Worm (Caenorhabditis elegans) whole organism, L1 larva: ENCODE data around the gene R05H10.3.

Source experiments
- C04F5.9 ChIP-seq: sonication (generic microtip); optimal IDR thresholded peaks from 2 replicates; lab custom pipeline; 2016; ENCODE audit warnings: missing genetic modification characterization, missing compliant biosample characterization
- dpl-1 ChIP-seq, 3 experiments: fragments of 150-350 bp in 2 of 3; sonication (generic microtip) in 1 of 3; optimal IDR thresholded peaks; 2 replicates each; lab custom pipeline; 2014 to 2017; ENCODE audit warnings: missing biosample characterization in 3 of 3, missing genetic modification characterization in 3 of 3, missing genetic modification reagents in 3 of 3
- egl-13 ChIP-seq: sonication (generic microtip); optimal IDR thresholded peaks from 2 replicates; lab custom pipeline; 2016; ENCODE audit warnings: missing genotype, missing genetic modification reagents, missing genetic modification characterization, missing compliant biosample characterization
- elt-3 ChIP-seq, 6 experiments: fragments of 150-350 bp in 1 of 6; sonication (generic microtip); optimal IDR thresholded peaks; 2 replicates each; lab custom pipeline; 2017 to 2018; ENCODE audit warnings: missing biosample characterization in 6 of 6, missing genetic modification characterization in 6 of 6, inconsistent platforms in 1 of 6
- fkh-10 ChIP-seq: sonication (generic microtip); optimal IDR thresholded peaks from 2 replicates; lab custom pipeline; 2017; ENCODE audit warnings: missing biosample characterization, missing genetic modification reagents, missing genetic modification characterization
- lir-3 ChIP-seq: sonication (generic microtip); optimal IDR thresholded peaks from 2 replicates; lab custom pipeline; 2016; ENCODE audit warnings: mild to moderate bottlenecking, missing genetic modification characterization, moderate library complexity, missing compliant biosample characterization; ENCODE audit not compliant: poor library complexity
- lsy-2 ChIP-seq, 2 experiments: fragments of 150-350 bp; optimal IDR thresholded peaks; 2 replicates each; lab custom pipeline; 2014; ENCODE audit warnings: missing biosample characterization in 2 of 2, missing genetic modification characterization in 2 of 2
- nhr-19 ChIP-seq: fragments of 200-800 bp; sonication (Bioruptor generic); conservative IDR thresholded peaks from 2 replicates; pipeline ENCODE4 v1.3.6; 2022; ENCODE audit warnings: missing genetic modification characterization, missing compliant biosample characterization
- nhr-90 ChIP-seq: sonication (generic microtip); optimal IDR thresholded peaks from 2 replicates; lab custom pipeline; 2016; ENCODE audit warnings: mild to moderate bottlenecking, missing genetic modification characterization, missing compliant biosample characterization; ENCODE audit not compliant: poor library complexity
- pqm-1 ChIP-seq: sonication (generic microtip); optimal IDR thresholded peaks from 3 replicates; lab custom pipeline; 2017; ENCODE audit warnings: missing biosample characterization, missing genetic modification characterization
- skn-1 ChIP-seq: fragments of 150-350 bp; optimal IDR thresholded peaks from 2 replicates; lab custom pipeline; 2014; ENCODE audit warnings: missing biosample characterization, missing genetic modification characterization

DNA sequence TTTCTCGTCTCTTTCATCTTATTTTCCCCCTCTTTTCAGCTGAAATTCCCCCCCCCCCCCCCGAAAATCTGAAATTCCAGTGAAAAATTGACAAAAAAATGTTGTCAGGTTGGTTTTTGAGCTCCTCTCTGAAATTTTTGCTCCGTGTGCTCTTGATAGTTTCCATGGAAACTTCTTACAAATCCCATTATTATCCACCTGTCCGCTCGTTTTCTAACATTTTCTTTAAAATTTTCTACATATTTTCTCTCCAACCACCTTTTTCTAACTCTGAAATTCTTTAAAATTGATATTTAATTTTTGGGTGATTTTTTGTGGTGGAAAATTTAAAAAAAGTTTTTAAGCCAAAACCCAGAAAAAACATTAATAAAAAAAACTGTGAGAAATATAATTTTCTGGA, 3.1 kb upstream of the R05H10.3 start, which contains the start of gene gpx-2:
- TF ChIP-seq fkh-10 (GFP tag; lab: Kevin White, UChicago) (no peak), skn-1 (no peak), lsy-2 (tag; optimal IDR thresholded peaks at IDR 0.05; lab: Kevin White, UChicago) (no peak), elt-3 (tag; optimal IDR thresholded peaks at IDR 0.05; lab: Kevin White, UChicago) (no peak), nhr-19 (GFP tag; lab: Robert Waterston, UW) (no peak), C04F5.9 (tag; lab: Kevin White, UChicago) (no peak), egl-13 (no peak), pqm-1 (tag; lab: Kevin White, UChicago) (no peak), nhr-90 (tag; lab: Kevin White, UChicago) (no peak), dpl-1 (GFP tag; optimal IDR thresholded peaks at IDR 0.05; lab: Kevin White, UChicago) (no peak), lir-3 (tag; lab: Kevin White, UChicago) (no peak)
